Fruit fly (Drosophila melanogaster): Measurements from ENCODE around the gene CG10137.

CG10137 gene

dm6 chr2L:19574364-19574763 is 47.9 kb downstream of the CG10137 start:
- TF ChIP-seq Abd-B (GFP tag; optimal IDR thresholded peaks at IDR 0.05) (no peak), jim (GFP tag; optimal IDR thresholded peaks at IDR 0.05) (no peak), Sp1 (GFP tag; optimal IDR thresholded peaks at IDR 0.05) (peak; percentile 27), Hnf4 (GFP tag; optimal IDR thresholded peaks at IDR 0.05) (no peak), brk (GFP tag; optimal IDR thresholded peaks at IDR 0.05) (no peak), HLH106 (tag; optimal IDR thresholded peaks at IDR 0.05) (peak; percentile 33), h (GFP tag; optimal IDR thresholded peaks at IDR 0.05) (peak; percentile 51), woc (GFP tag; optimal IDR thresholded peaks at IDR 0.05) (peak; percentile 14), foxo (GFP tag; optimal IDR thresholded peaks at IDR 0.05) (peak in 1 of 2 experiments; percentile 54), ey (GFP tag; optimal IDR thresholded peaks at IDR 0.05) (peak; percentile 1), fru (GFP tag; optimal IDR thresholded peaks at IDR 0.05) (peak; percentile 51)

- TF ChIP-seq dsf (GFP tag; optimal IDR thresholded peaks at IDR 0.05; ENCODE audit: borderline replicate concordance) (no peak), Abd-B (GFP tag; optimal IDR thresholded peaks at IDR 0.05) (no peak), Myc (optimal IDR thresholded peaks at IDR 0.05) (no peak), dl (GFP tag; optimal IDR thresholded peaks at IDR 0.05; ENCODE audit: insufficient read depth in 1 of 2, partially characterized antibody in 2 of 2) (peak in 1 of 2 experiments; percentile 36), tai (GFP tag; optimal IDR thresholded peaks at IDR 0.05) (no peak), Hr83 (GFP tag; optimal IDR thresholded peaks at IDR 0.05; ENCODE audit: poor library complexity, severe bottlenecking) (peak; percentile 81), Hnf4 (GFP tag; optimal IDR thresholded peaks at IDR 0.05) (no peak), lola (GFP tag; optimal IDR thresholded peaks at IDR 0.05) (no peak), jim (GFP tag; optimal IDR thresholded peaks at IDR 0.05) (no peak), sage (GFP tag; optimal IDR thresholded peaks at IDR 0.05) (no peak), Dfd (GFP tag; optimal IDR thresholded peaks at IDR 0.05) (no peak), Dif (GFP tag; optimal IDR thresholded peaks at IDR 0.05; ENCODE audit: partially characterized antibody) (peak; percentile 33), Sp1 (GFP tag; optimal IDR thresholded peaks at IDR 0.05) (no peak)
Measured at dm6 chr2L:19574959-19575625, 48.6 kb downstream of the CG10137 start.

dm6 chr2L:19575626-19576298 is 49.3 kb downstream of the CG10137 start:
- TF ChIP-seq CrebA (GFP tag; optimal IDR thresholded peaks at IDR 0.05; ENCODE audit: borderline replicate concordance) = no peak
- TF ChIP-seq h (GFP tag; optimal IDR thresholded peaks at IDR 0.05) = peak; percentile 93
- TF ChIP-seq jim (GFP tag; optimal IDR thresholded peaks at IDR 0.05) = no peak
- TF ChIP-seq ey (GFP tag; optimal IDR thresholded peaks at IDR 0.05) = peak; percentile 94
- TF ChIP-seq Vsx2 (GFP tag; optimal IDR thresholded peaks at IDR 0.05; ENCODE audit: partially characterized antibody) = no peak
- peak; percentile 26 for TF ChIP-seq Mio (GFP tag; optimal IDR thresholded peaks at IDR 0.05)
- no peak for TF ChIP-seq usp (GFP tag; optimal IDR thresholded peaks at IDR 0.05)
- no peak for TF ChIP-seq Hr78 (GFP tag; optimal IDR thresholded peaks at IDR 0.05)
- TF ChIP-seq Dif (GFP tag; optimal IDR thresholded peaks at IDR 0.05; ENCODE audit: partially characterized antibody) = peak; percentile 90
- TF ChIP-seq Hr83 (GFP tag; optimal IDR thresholded peaks at IDR 0.05; ENCODE audit: poor library complexity, severe bottlenecking) = peak; percentile 24
- peak; percentile 72 for TF ChIP-seq dsf (GFP tag; optimal IDR thresholded peaks at IDR 0.05; ENCODE audit: borderline replicate concordance)
- peak; percentile 95 for TF ChIP-seq HLH106 (tag; optimal IDR thresholded peaks at IDR 0.05)
- TF ChIP-seq Dfd (GFP tag; optimal IDR thresholded peaks at IDR 0.05) = no peak
- peak; percentile 23 to 95 for TF ChIP-seq foxo (GFP tag; optimal IDR thresholded peaks at IDR 0.05)
- peak; percentile 92 for TF ChIP-seq OdsH (GFP tag; optimal IDR thresholded peaks at IDR 0.05)
- no peak for TF ChIP-seq brk (GFP tag; optimal IDR thresholded peaks at IDR 0.05)
- TF ChIP-seq dl (GFP tag; optimal IDR thresholded peaks at IDR 0.05; ENCODE audit: insufficient read depth in 1 of 2, partially characterized antibody in 2 of 2) = peak; percentile 68 to 95
- no peak for TF ChIP-seq pan (optimal IDR thresholded peaks at IDR 0.05)
- peak; percentile 92 for TF ChIP-seq br (GFP tag; optimal IDR thresholded peaks at IDR 0.05)
- TF ChIP-seq psq (GFP tag; optimal IDR thresholded peaks at IDR 0.05) = peak; percentile 87
- peak; percentile 94 for TF ChIP-seq woc (GFP tag; optimal IDR thresholded peaks at IDR 0.05)
- TF ChIP-seq rgr (GFP tag; optimal IDR thresholded peaks at IDR 0.05) = peak; percentile 92
- TF ChIP-seq dmrt93B (GFP tag; optimal IDR thresholded peaks at IDR 0.05) = peak; percentile 88
- TF ChIP-seq Abd-B (GFP tag; optimal IDR thresholded peaks at IDR 0.05) = no peak
- TF ChIP-seq Jra (GFP tag; optimal IDR thresholded peaks at IDR 0.05) = peak; percentile 67
- TF ChIP-seq tai (GFP tag; optimal IDR thresholded peaks at IDR 0.05) = no peak
- TF ChIP-seq lola (GFP tag; optimal IDR thresholded peaks at IDR 0.05) = no peak
- TF ChIP-seq sage (GFP tag; optimal IDR thresholded peaks at IDR 0.05) = peak; percentile 73
- peak; percentile 61 for TF ChIP-seq N (GFP tag; optimal IDR thresholded peaks at IDR 0.05)
- TF ChIP-seq Hnf4 (GFP tag; optimal IDR thresholded peaks at IDR 0.05) = peak; percentile 88
- peak; percentile 95 for TF ChIP-seq Sp1 (GFP tag; optimal IDR thresholded peaks at IDR 0.05)
- TF ChIP-seq GATAd (GFP tag; optimal IDR thresholded peaks at IDR 0.05) = no peak
- TF ChIP-seq fru (GFP tag; optimal IDR thresholded peaks at IDR 0.05) = peak; percentile 95
- peak; percentile 78 for TF ChIP-seq CG32264 (GFP tag; optimal IDR thresholded peaks at IDR 0.05)
- TF ChIP-seq Rel (GFP tag; optimal IDR thresholded peaks at IDR 0.05) = no peak
- TF ChIP-seq Rel (tag; optimal IDR thresholded peaks at IDR 0.05) = peak; percentile 37
- peak; percentile 96 for TF ChIP-seq sv (GFP tag; optimal IDR thresholded peaks at IDR 0.05)
- TF ChIP-seq Myc (optimal IDR thresholded peaks at IDR 0.05) = no peak
- TF ChIP-seq CG9705 (GFP tag; optimal IDR thresholded peaks at IDR 0.05) = peak; percentile 86
